Fruit fly (Drosophila melanogaster) whole organism, pupa: ENCODE data around the gene CG33159.

Experiments used
- CG10348 ChIP-seq: fragments of 200-800 bp; sonication (Bioruptor generic); IDR thresholded peaks from 2 replicates; pipeline ENCODE4 v1.3.6; 2022; ENCODE audit warnings: missing biosample characterization, missing genetic modification characterization
- CG12605 ChIP-seq: fragments of 200-800 bp; sonication (Bioruptor generic); IDR thresholded peaks from 2 replicates; pipeline ENCODE4 v1.3.6; 2022; ENCODE audit warnings: missing biosample characterization, missing genetic modification characterization
- CG13204 ChIP-seq: fragments of 200-800 bp; sonication (Bioruptor generic); optimal IDR thresholded peaks from 2 replicates; lab custom pipeline; 2018; ENCODE audit warnings: missing biosample characterization, mild to moderate bottlenecking, missing genetic modification characterization, moderate library complexity
- CG14655 ChIP-seq: fragments of 200-800 bp; sonication (Bioruptor generic); optimal IDR thresholded peaks from 3 replicates; lab custom pipeline; 2017; ENCODE audit warnings: mild to moderate bottlenecking, missing biosample characterization, missing genetic modification reagents, missing genetic modification characterization
- CG15710 ChIP-seq: fragments of 200-800 bp; sonication (Bioruptor generic); optimal IDR thresholded peaks from 2 replicates; lab custom pipeline; 2018; ENCODE audit warnings: missing biosample characterization, mild to moderate bottlenecking, missing genetic modification characterization, moderate library complexity
- CG17806 ChIP-seq: fragments of 200-800 bp; sonication (Bioruptor generic); optimal IDR thresholded peaks from 2 replicates; lab custom pipeline; 2018; ENCODE audit warnings: missing biosample characterization, mild to moderate bottlenecking, missing genetic modification characterization, moderate library complexity
- CG32121 ChIP-seq: fragments of 200-800 bp; sonication (Bioruptor generic); IDR thresholded peaks from 2 replicates; pipeline ENCODE4 v1.3.6; 2022; ENCODE audit warnings: missing biosample characterization, missing genetic modification characterization
- CG34367 ChIP-seq: fragments of 200-800 bp; sonication (Bioruptor generic); optimal IDR thresholded peaks from 2 replicates; lab custom pipeline; 2018; ENCODE audit warnings: missing biosample characterization, mild to moderate bottlenecking, missing genetic modification characterization
- CG4496 ChIP-seq: fragments of 200-800 bp; sonication (Bioruptor generic); IDR thresholded peaks from 3 replicates; pipeline ENCODE4 v1.3.6; 2022; ENCODE audit warnings: missing biosample characterization, missing genetic modification characterization
- CG8159 ChIP-seq: fragments of 200-800 bp; sonication (Bioruptor generic); optimal IDR thresholded peaks from 3 replicates; lab custom pipeline; 2018; ENCODE audit warnings: missing biosample characterization, mild to moderate bottlenecking, missing genetic modification characterization, moderate library complexity
- CG8301 ChIP-seq: fragments of 200-800 bp; sonication (Bioruptor generic); optimal IDR thresholded peaks from 2 replicates; lab custom pipeline; 2018; ENCODE audit warnings: missing biosample characterization, mild to moderate bottlenecking, missing genetic modification characterization
- CG9948 ChIP-seq: fragments of 200-800 bp; sonication (Bioruptor generic); optimal IDR thresholded peaks from 2 replicates; lab custom pipeline; 2018; ENCODE audit warnings: missing biosample characterization, mild to moderate bottlenecking, missing genetic modification characterization, moderate library complexity
- D1 ChIP-seq: fragments of 200-800 bp; sonication (Bioruptor generic); optimal IDR thresholded peaks from 2 replicates; lab custom pipeline; 2018; ENCODE audit warnings: missing biosample characterization, mild to moderate bottlenecking, missing genetic modification characterization, moderate library complexity
- EcR ChIP-seq: fragments of 200-800 bp; sonication (Bioruptor generic); optimal IDR thresholded peaks from 3 replicates; lab custom pipeline; 2019; ENCODE audit warnings: missing biosample characterization, missing genetic modification characterization, mild to moderate bottlenecking, moderate library complexity, missing genetic modification reagents
- Ets98B ChIP-seq: fragments of 200-800 bp; sonication (Bioruptor generic); IDR thresholded peaks from 2 replicates; pipeline ENCODE4 v1.3.6; 2022; ENCODE audit warnings: missing biosample characterization, missing genetic modification characterization
- Pif1A ChIP-seq: fragments of 200-800 bp; sonication (Bioruptor generic); optimal IDR thresholded peaks from 3 replicates; lab custom pipeline; 2016; ENCODE audit warnings: missing biosample characterization, missing genetic modification characterization
- Pif1B ChIP-seq: fragments of 200-800 bp; sonication (Bioruptor generic); optimal IDR thresholded peaks from 3 replicates; lab custom pipeline; 2016; ENCODE audit warnings: missing biosample characterization, missing genetic modification characterization
- Snoo ChIP-seq: fragments of 200-800 bp; sonication (Bioruptor generic); optimal IDR thresholded peaks from 3 replicates; lab custom pipeline; 2017; ENCODE audit warnings: missing biosample characterization, mild to moderate bottlenecking, missing genetic modification characterization, inconsistent platforms
- fd96Ca ChIP-seq: fragments of 200-800 bp; sonication (Bioruptor generic); IDR thresholded peaks from 3 replicates; pipeline ENCODE4 v1.3.6; 2022; ENCODE audit warnings: missing biosample characterization, missing genetic modification characterization
- gl ChIP-seq: fragments of 200-800 bp; sonication (Bioruptor generic); optimal IDR thresholded peaks from 2 replicates; lab custom pipeline; 2018; ENCODE audit warnings: missing biosample characterization, mild to moderate bottlenecking, missing genetic modification characterization
- rn ChIP-seq: fragments of 200-800 bp; sonication (Bioruptor generic); IDR thresholded peaks from 2 replicates; pipeline ENCODE4 v1.3.6; 2022; ENCODE audit warnings: missing biosample characterization, missing genetic modification characterization

Gene CG33159

dm6 chr3L:3249664-3249996 is 45.4 kb upstream of the CG33159 start:
- TF ChIP-seq gl = no peak
- no peak for TF ChIP-seq CG8301 (tag; lab: Kevin White, UChicago)
- no peak for TF ChIP-seq CG14655 (GFP tag; lab: Kevin White, UChicago)
- TF ChIP-seq CG8159 (tag; lab: Kevin White, UChicago) = no peak
- no peak for TF ChIP-seq CG12605 (GFP tag; lab: Robert Waterston, UW)
- TF ChIP-seq CG10348 (GFP tag; lab: Robert Waterston, UW) = no peak

dm6 chr3L:3248714-3249663 is 44.7 kb upstream of the CG33159 start:
- TF ChIP-seq Pif1B (GFP tag; lab: Kevin White, UChicago) (peak; percentile 94), rn (GFP tag; lab: Robert Waterston, UW) (peak; percentile 66; the same call in 1 of the 2 replicates), CG10348 (GFP tag; lab: Robert Waterston, UW) (no peak; the same call in 1 of the 2 replicates), CG14655 (GFP tag; lab: Kevin White, UChicago) (peak; percentile 93), CG32121 (GFP tag; lab: Robert Waterston, UW) (peak; percentile 83), Pif1A (GFP tag; lab: Kevin White, UChicago) (peak; percentile 96), CG8301 (tag; lab: Kevin White, UChicago) (peak; percentile 91), CG4496 (peak; percentile 67), CG13204 (GFP tag; lab: Kevin White, UChicago) (peak; percentile 94), fd96Ca (peak; percentile 82; the same call in 2 of the 3 replicates), CG34367 (tag; lab: Kevin White, UChicago) (peak; percentile 96), CG12605 (GFP tag; lab: Robert Waterston, UW) (peak; percentile 72), EcR (GFP tag; lab: Kevin White, UChicago) (peak; percentile 90), CG9948 (tag; lab: Kevin White, UChicago) (peak; percentile 98), CG8159 (tag; lab: Kevin White, UChicago) (peak; percentile 99), Ets98B (peak; percentile 69), gl (peak; percentile 84), CG15710 (peak; percentile 98), Snoo (tag; lab: Kevin White, UChicago) (peak; percentile 47), CG17806 (tag; lab: Kevin White, UChicago) (peak; percentile 95), D1 (tag; lab: Kevin White, UChicago) (peak; percentile 97)

- peak; percentile 53 for TF ChIP-seq rn (GFP tag; lab: Robert Waterston, UW)
- TF ChIP-seq CG32121 (GFP tag; lab: Robert Waterston, UW) = peak; percentile 74; the same call in 1 of the 2 replicates
- peak; percentile 82 for TF ChIP-seq Pif1A (GFP tag; lab: Kevin White, UChicago)
- peak; percentile 64 for TF ChIP-seq CG10348 (GFP tag; lab: Robert Waterston, UW)
- peak; percentile 82 for TF ChIP-seq CG13204 (GFP tag; lab: Kevin White, UChicago)
- TF ChIP-seq D1 (tag; lab: Kevin White, UChicago) = peak; percentile 43
- TF ChIP-seq CG14655 (GFP tag; lab: Kevin White, UChicago) = peak; percentile 76
- peak; percentile 97 for TF ChIP-seq Snoo (tag; lab: Kevin White, UChicago)
- peak; percentile 56 for TF ChIP-seq CG8301 (tag; lab: Kevin White, UChicago)
- TF ChIP-seq CG34367 (tag; lab: Kevin White, UChicago) = peak; percentile 92
- peak; percentile 88 for TF ChIP-seq CG17806 (tag; lab: Kevin White, UChicago)
- peak; percentile 81 for TF ChIP-seq Ets98B
- TF ChIP-seq CG15710 = peak; percentile 96
- TF ChIP-seq EcR (GFP tag; lab: Kevin White, UChicago) = peak; percentile 86
- TF ChIP-seq gl = peak; percentile 90
- peak; percentile 85 for TF ChIP-seq CG9948 (tag; lab: Kevin White, UChicago)
- peak; percentile 83; the same call in 2 of the 3 replicates for TF ChIP-seq fd96Ca
- TF ChIP-seq CG12605 (GFP tag; lab: Robert Waterston, UW) = peak; percentile 27; the same call in 1 of the 2 replicates
- TF ChIP-seq CG8159 (tag; lab: Kevin White, UChicago) = peak; percentile 92
- peak; percentile 77 for TF ChIP-seq CG4496
- peak; percentile 76 for TF ChIP-seq Pif1B (GFP tag; lab: Kevin White, UChicago)
- TF ChIP-seq, all 21 proteins: peak for 21
Observed at dm6 chr3L:3247130-3248065, 43.1 kb upstream of the CG33159 start, which contains the start of gene CG43389. Gene CG43389, plus strand, starts transcription at chr3L:3248015.

dm6 chr3L:3246378-3247129 is 42.3 kb upstream of the CG33159 start:
- peak; percentile 99 for TF ChIP-seq CG15710
- peak; percentile 94 for TF ChIP-seq Ets98B
- TF ChIP-seq CG13204 (GFP tag; lab: Kevin White, UChicago) = peak; percentile 99
- TF ChIP-seq fd96Ca = peak; percentile 96
- TF ChIP-seq CG4496 = peak; percentile 97
- peak; percentile 99 for TF ChIP-seq Pif1B (GFP tag; lab: Kevin White, UChicago)
- TF ChIP-seq CG10348 (GFP tag; lab: Robert Waterston, UW) = 0 out of 2 replicates have a peak, but pooled peaks have one; percentile 27
- TF ChIP-seq CG32121 (GFP tag; lab: Robert Waterston, UW) = peak; percentile 92
- TF ChIP-seq CG34367 (tag; lab: Kevin White, UChicago) = peak; percentile 98
- peak; percentile 99 for TF ChIP-seq Pif1A (GFP tag; lab: Kevin White, UChicago)
- peak; percentile 87 for TF ChIP-seq CG8301 (tag; lab: Kevin White, UChicago)
- TF ChIP-seq CG12605 (GFP tag; lab: Robert Waterston, UW) = peak; percentile 99
- peak; percentile 97 for TF ChIP-seq D1 (tag; lab: Kevin White, UChicago)
- peak; percentile 99 for TF ChIP-seq CG8159 (tag; lab: Kevin White, UChicago)
- peak; percentile 91 for TF ChIP-seq rn (GFP tag; lab: Robert Waterston, UW)
- TF ChIP-seq EcR (GFP tag; lab: Kevin White, UChicago) = peak; percentile 100
- TF ChIP-seq CG17806 (tag; lab: Kevin White, UChicago) = peak; percentile 98
- peak; percentile 99 for TF ChIP-seq Snoo (tag; lab: Kevin White, UChicago)
- TF ChIP-seq gl = peak; percentile 100
- peak; percentile 96 for TF ChIP-seq CG14655 (GFP tag; lab: Kevin White, UChicago)
- peak; percentile 96 for TF ChIP-seq CG9948 (tag; lab: Kevin White, UChicago)
